Fruit fly (Drosophila melanogaster): ENCODE measurements around the gene CG5274.

CG5274 gene

DNA sequence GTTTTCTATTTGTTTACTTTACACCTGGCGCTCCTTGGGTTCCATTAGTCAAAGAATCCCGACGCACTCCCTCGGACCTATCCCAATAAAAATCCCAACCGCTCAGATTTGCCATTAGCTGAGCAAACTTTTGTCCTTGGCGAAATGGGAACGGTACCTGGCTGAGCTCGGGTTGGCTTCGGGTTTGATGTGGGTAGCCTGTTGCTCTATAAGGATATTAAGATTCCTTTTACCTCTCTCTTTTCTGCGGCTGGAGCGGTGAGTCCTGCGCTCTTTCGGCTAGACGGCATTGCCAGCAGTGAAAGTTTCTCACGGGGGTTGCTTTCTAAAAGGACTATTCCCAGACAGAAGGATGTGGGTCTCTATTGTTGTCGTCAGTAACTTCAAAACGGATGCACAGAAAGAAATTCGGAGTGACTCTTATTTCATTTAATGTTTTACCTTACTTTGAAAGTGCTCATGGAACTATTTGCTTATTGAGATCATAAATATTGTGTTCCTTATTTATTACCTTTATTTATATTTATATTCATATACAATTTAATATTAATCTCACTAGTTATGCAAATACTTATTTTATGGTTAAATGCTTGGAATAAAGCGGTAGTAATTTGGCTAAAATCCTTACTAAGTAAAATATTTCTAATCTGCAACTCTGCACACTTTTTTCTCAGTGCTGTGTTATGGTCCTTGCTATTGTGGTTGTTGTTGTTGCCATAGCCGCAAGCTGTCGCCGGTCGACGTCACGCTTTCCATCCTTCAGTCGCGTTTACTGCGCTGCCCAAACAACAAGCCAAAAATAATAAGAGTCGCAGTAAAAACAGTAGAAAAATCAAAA, 14.4 kb upstream of the CG5274 start, which contains the start of gene CG5910 (continued):
- TF ChIP-seq HHEX (GFP tag; optimal IDR thresholded peaks at IDR 0.05) (peak; percentile 89), CG6791 (GFP tag; IDR thresholded peaks at IDR 0.05; ENCODE audit: partially characterized antibody) (no peak), CG11504 (tag; optimal IDR thresholded peaks at IDR 0.05) (peak; percentile 94), CG4360 (GFP tag; IDR thresholded peaks at IDR 0.05) (peak; percentile 76), CG12219 (GFP tag; optimal IDR thresholded peaks at IDR 0.05) (peak; percentile 77), nmo (GFP tag; optimal IDR thresholded peaks at IDR 0.05) (peak; percentile 95), tup (GFP tag; optimal IDR thresholded peaks at IDR 0.05) (peak; percentile 16), gcm2 (GFP tag; optimal IDR thresholded peaks at IDR 0.05) (no peak), CG14710 (tag; optimal IDR thresholded peaks at IDR 0.05) (peak; percentile 93), bcd (GFP tag; optimal IDR thresholded peaks at IDR 0.05) (peak; percentile 90), ken (GFP tag; IDR thresholded peaks at IDR 0.05) (0 out of 3 replicates have a peak, but pooled peaks have one; percentile 32), pan (optimal IDR thresholded peaks at IDR 0.05) (no peak), pan (GFP tag; optimal IDR thresholded peaks at IDR 0.05 in 1 of 2, IDR thresholded peaks at IDR 0.05 in 1 of 2) (peak in 1 of 2 experiments; percentile 73), trh (GFP tag; optimal IDR thresholded peaks at IDR 0.05) (peak; percentile 37), CG12071 (GFP tag; optimal IDR thresholded peaks at IDR 0.05) (no peak), cas (GFP tag; IDR thresholded peaks at IDR 0.05) (no peak), CG4820 (GFP tag; optimal IDR thresholded peaks at IDR 0.05) (peak; percentile 79), sens (GFP tag) (peak; percentile 81), gem (tag; optimal IDR thresholded peaks at IDR 0.05) (peak; percentile 96), Tbp (GFP tag; optimal IDR thresholded peaks at IDR 0.05) (no peak), CG3281 (GFP tag; optimal IDR thresholded peaks at IDR 0.05) (peak; percentile 93), bab2 (GFP tag; optimal IDR thresholded peaks at IDR 0.05) (peak; percentile 7)

DNA sequence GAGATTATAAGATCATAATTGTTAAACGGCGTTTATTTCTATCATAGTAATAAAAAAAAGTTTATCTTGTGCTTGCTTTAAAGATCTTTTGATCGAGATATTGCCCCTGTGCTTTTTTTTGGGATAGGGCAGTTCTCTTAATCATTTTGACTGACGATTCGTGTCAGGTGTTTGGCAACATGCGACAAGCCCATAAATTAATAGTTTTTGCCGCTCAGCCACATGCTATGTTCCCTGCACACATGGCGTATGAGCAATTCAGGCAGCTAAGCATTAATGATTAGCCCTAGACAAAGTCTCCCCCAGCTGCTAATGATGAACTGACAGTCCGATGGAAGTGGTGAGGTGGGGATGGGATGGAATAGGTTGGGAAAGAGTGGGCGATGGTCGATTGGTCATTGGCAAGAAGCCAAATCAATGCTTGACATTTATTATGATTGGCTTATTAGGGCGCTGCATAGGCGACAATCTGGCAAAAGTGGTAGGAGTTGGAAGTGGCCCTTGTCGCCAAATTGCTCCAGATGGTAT, 13.5 kb upstream of the CG5274 start:
- peak; percentile 25; the same call in 1 of the 2 replicates for TF ChIP-seq crol (GFP tag; IDR thresholded peaks at IDR 0.05)
- no peak for TF ChIP-seq hkb (optimal IDR thresholded peaks at IDR 0.05)
- TF ChIP-seq hkb (GFP tag; IDR thresholded peaks at IDR 0.05) = no peak
- TF ChIP-seq Sox100B (GFP tag; optimal IDR thresholded peaks at IDR 0.05) = no peak
- no peak for TF ChIP-seq CG8290 (GFP tag; optimal IDR thresholded peaks at IDR 0.05)
- TF ChIP-seq CG8290 (tag; optimal IDR thresholded peaks at IDR 0.05) = no peak
- 0 out of 2 replicates have a peak, but pooled peaks have one; percentile 5 for TF ChIP-seq Ptx1 (GFP tag; IDR thresholded peaks at IDR 0.05)
- TF ChIP-seq CG18764 (GFP tag; optimal IDR thresholded peaks at IDR 0.05) = no peak
- TF ChIP-seq CG4282 (GFP tag; optimal IDR thresholded peaks at IDR 0.05) = no peak
- TF ChIP-seq Doc3 (GFP tag; IDR thresholded peaks at IDR 0.05; ENCODE audit: partially characterized antibody) = no peak
- peak; percentile 17 for TF ChIP-seq cwo (GFP tag; optimal IDR thresholded peaks at IDR 0.05)
- TF ChIP-seq CG12071 (GFP tag; optimal IDR thresholded peaks at IDR 0.05) = no peak
- no peak for TF ChIP-seq Hr51 (GFP tag; optimal IDR thresholded peaks at IDR 0.05)
- TF ChIP-seq CG17912 (GFP tag; optimal IDR thresholded peaks at IDR 0.05) = no peak
- TF ChIP-seq CG7963 (GFP tag; IDR thresholded peaks at IDR 0.05; ENCODE audit: partially characterized antibody) = no peak
- peak; percentile 92 for TF ChIP-seq CG12769 (tag; optimal IDR thresholded peaks at IDR 0.05)
- no peak for TF ChIP-seq H2.0 (GFP tag; IDR thresholded peaks at IDR 0.05)
- no peak for TF ChIP-seq fd3F (GFP tag; optimal IDR thresholded peaks at IDR 0.05)
- peak; percentile 44 for TF ChIP-seq CG4328 (GFP tag; optimal IDR thresholded peaks at IDR 0.05)
- TF ChIP-seq CG11247 (GFP tag; IDR thresholded peaks at IDR 0.05) = 0 out of 2 replicates have a peak, but pooled peaks have one; percentile 9
- TF ChIP-seq mirr (GFP tag; optimal IDR thresholded peaks at IDR 0.05) = peak; percentile 53
- TF ChIP-seq CG34376 (GFP tag; optimal IDR thresholded peaks at IDR 0.05) = no peak
- no peak for TF ChIP-seq Hmr (GFP tag; optimal IDR thresholded peaks at IDR 0.05)
- peak; percentile 5 for TF ChIP-seq sd (tag; optimal IDR thresholded peaks at IDR 0.05)
- no peak for TF ChIP-seq Asciz (GFP tag; optimal IDR thresholded peaks at IDR 0.05)
- peak; percentile 74 for TF ChIP-seq Med (GFP tag)
- no peak for TF ChIP-seq CG12659 (GFP tag; optimal IDR thresholded peaks at IDR 0.05)
- no peak for TF ChIP-seq CG17186 (GFP tag; optimal IDR thresholded peaks at IDR 0.05)

All from whole organism, embryonic.